Worm (Caenorhabditis elegans) whole organism, early embryonic: ENCODE data around the gene srd-19.

ENCODE experiments used
- B0310.2 ChIP-seq: sonication (generic microtip); optimal IDR thresholded peaks from 2 replicates; lab custom pipeline; 2016; ENCODE audit warnings: mild to moderate bottlenecking, missing genetic modification characterization, missing compliant biosample characterization
- F13C5.2 ChIP-seq: sonication (generic microtip); optimal IDR thresholded peaks from 2 replicates; lab custom pipeline; 2017; ENCODE audit warnings: mild to moderate bottlenecking, missing genetic modification characterization, inconsistent platforms, missing compliant biosample characterization
- aly-1 ChIP-seq: sonication (generic microtip); optimal IDR thresholded peaks from 2 replicates; lab custom pipeline; 2016; ENCODE audit warnings: missing genetic modification characterization, missing compliant biosample characterization
- ama-1 ChIP-seq: fragments of 150-350 bp; optimal IDR thresholded peaks from 2 replicates; lab custom pipeline; 2014
- ceh-13 ChIP-seq: fragments of 200-800 bp; sonication (Bioruptor generic); optimal IDR thresholded peaks from 2 replicates; lab custom pipeline; 2018; ENCODE audit warnings: mild to moderate bottlenecking, missing genetic modification characterization, missing compliant biosample characterization
- ceh-36 ChIP-seq: sonication (generic microtip); optimal IDR thresholded peaks from 2 replicates; lab custom pipeline; 2016; ENCODE audit warnings: missing genetic modification characterization, inconsistent platforms, missing compliant biosample characterization
- ets-7 ChIP-seq: sonication (generic microtip); optimal IDR thresholded peaks from 2 replicates; lab custom pipeline; 2016; ENCODE audit warnings: missing genotype, missing genetic modification characterization, missing compliant biosample characterization
- flt-1 ChIP-seq: fragments of 200-800 bp; sonication (Bioruptor generic); IDR thresholded peaks from 2 replicates; pipeline ENCODE4 v1.3.6; 2022; ENCODE audit warnings: missing genetic modification characterization, missing compliant biosample characterization
- hmbx-1 ChIP-seq: sonication (generic microtip); optimal IDR thresholded peaks from 2 replicates; lab custom pipeline; 2016; ENCODE audit warnings: mild to moderate bottlenecking, missing genetic modification characterization, missing compliant biosample characterization
- hmg-4 ChIP-seq: fragments of 200-800 bp; sonication (Bioruptor generic); optimal IDR thresholded peaks from 2 replicates; lab custom pipeline; 2018; ENCODE audit warnings: mild to moderate bottlenecking, missing genetic modification characterization, missing compliant biosample characterization
- hnd-1 ChIP-seq: sonication (generic microtip); optimal IDR thresholded peaks from 2 replicates; lab custom pipeline; 2016; ENCODE audit warnings: missing genetic modification characterization, missing compliant biosample characterization
- pes-1 ChIP-seq: fragments of 200-800 bp; sonication (Bioruptor generic); IDR thresholded peaks from 2 replicates; pipeline ENCODE4 v1.3.6; 2022; ENCODE audit warnings: missing genetic modification reagents, missing genetic modification characterization, missing compliant biosample characterization
- scrt-1 ChIP-seq: fragments of 200-800 bp; sonication (Bioruptor generic); IDR thresholded peaks from 2 replicates; pipeline ENCODE4 v1.3.6; 2022; ENCODE audit warnings: missing genetic modification characterization, missing compliant biosample characterization
- sea-1 ChIP-seq: fragments of 200-800 bp; sonication (Bioruptor generic); conservative IDR thresholded peaks from 2 replicates; pipeline ENCODE4 v1.3.6; 2022; ENCODE audit warnings: missing genetic modification characterization, missing compliant biosample characterization
- tbx-11 ChIP-seq: fragments of 200-800 bp; sonication (Bioruptor generic); IDR thresholded peaks from 2 replicates; pipeline ENCODE4 v1.3.6; 2022; ENCODE audit warnings: missing genetic modification characterization, missing compliant biosample characterization
- tbx-37 ChIP-seq: fragments of 200-800 bp; sonication (Bioruptor generic); conservative IDR thresholded peaks from 2 replicates; pipeline ENCODE4 v1.3.6; 2022; ENCODE audit warnings: missing genetic modification reagents, missing genetic modification characterization, missing compliant biosample characterization
- tra-4 ChIP-seq: sonication (generic microtip); optimal IDR thresholded peaks from 2 replicates; lab custom pipeline; 2017; ENCODE audit warnings: missing genetic modification characterization, missing compliant biosample characterization

The srd-19 gene

DNA sequence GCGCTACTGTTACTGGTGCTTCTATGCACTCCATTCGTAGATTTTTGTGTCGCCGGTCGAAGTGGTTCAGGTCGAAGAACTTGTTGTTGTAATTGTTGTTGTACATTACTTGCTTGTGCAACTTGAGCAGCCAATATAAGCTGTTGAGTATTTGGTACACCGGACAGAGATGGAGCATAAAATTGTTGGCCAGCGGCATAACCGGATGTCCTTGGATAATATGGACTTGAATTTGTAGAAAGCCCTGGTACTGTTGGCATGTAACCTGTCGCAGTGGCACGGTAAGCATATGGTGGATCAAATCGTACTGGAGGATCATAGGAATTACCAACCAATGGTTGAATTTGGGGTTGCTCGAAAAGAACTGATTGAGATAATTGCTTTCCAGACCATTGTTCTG is 39.6 kb downstream of the srd-19 start:
- TF ChIP-seq scrt-1 = no peak
- no peak for TF ChIP-seq tbx-11 (GFP tag; lab: Robert Waterston, UW)
- TF ChIP-seq pes-1 (GFP tag; lab: Robert Waterston, UW) = no peak
- no peak for TF ChIP-seq ama-1 (lab: Kevin White, UChicago)
- TF ChIP-seq ceh-13 = no peak
- TF ChIP-seq hmg-4 = no peak

DNA sequence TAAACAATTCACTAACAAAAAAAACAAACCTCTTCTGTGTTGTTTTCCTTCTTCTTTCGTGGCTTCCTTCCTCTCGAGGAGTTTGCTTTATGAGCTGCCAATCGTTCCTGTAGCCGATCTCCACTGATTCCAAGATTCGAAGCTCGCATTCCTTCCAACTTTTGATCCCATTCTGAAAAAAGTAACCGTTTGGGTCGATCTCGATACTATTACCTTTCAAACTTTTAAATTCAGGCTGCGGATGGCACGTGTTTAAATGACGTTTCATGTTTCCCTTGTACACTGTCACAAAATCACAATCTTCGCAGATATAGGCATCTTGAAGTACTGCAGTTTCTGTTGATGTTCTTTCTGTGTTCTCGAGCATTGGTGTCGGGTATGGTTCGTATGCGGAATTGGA is 41.1 kb downstream of the srd-19 start:
- TF ChIP-seq tbx-37 (GFP tag; lab: Robert Waterston, UW) (no peak), sea-1 (GFP tag; lab: Robert Waterston, UW) (no peak), ets-7 (tag; lab: Kevin White, UChicago) (no peak), pes-1 (GFP tag; lab: Robert Waterston, UW) (no peak), F13C5.2 (tag; lab: Kevin White, UChicago) (no peak), hnd-1 (no peak), aly-1 (tag; lab: Kevin White, UChicago) (no peak), ceh-36 (tag; lab: Kevin White, UChicago) (no peak), hmbx-1 (no peak), flt-1 (GFP tag; lab: Robert Waterston, UW) (no peak), hmg-4 (no peak), tbx-11 (GFP tag; lab: Robert Waterston, UW) (no peak), ceh-13 (no peak), scrt-1 (no peak)

ce11 chrV:13385798-13386197 is 42.8 kb downstream of the srd-19 start, which contains the start of gene gcy-34:
Gene gcy-34, minus strand, starts transcription at chrV:13385898.
- TF ChIP-seq tbx-37 (GFP tag; lab: Robert Waterston, UW) = no peak

DNA sequence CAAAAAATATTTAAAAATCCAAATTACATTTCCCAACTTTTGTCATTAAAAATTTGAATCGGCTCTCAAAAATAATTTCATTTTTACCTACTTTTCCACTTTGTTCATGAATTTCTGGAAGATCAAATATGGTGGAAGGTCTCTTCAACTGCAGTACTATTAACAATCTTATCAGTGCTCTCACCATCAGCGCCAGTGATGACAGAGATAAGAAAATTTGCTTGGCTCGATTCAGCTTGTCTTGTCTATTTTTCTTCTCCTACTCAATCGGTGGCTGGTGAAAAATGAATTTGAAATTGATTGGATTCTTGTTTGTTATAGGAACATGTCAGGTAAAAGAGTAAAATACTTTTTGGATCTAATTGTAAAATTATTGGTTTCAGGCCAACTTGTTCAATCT is 47.6 kb downstream of the srd-19 start, which contains the start of gene cpz-2:
Gene cpz-2, plus strand, starts transcription at position 210 of the 400 bp plus-strand sequence.
- TF ChIP-seq hnd-1 (no peak), pes-1 (GFP tag; lab: Robert Waterston, UW) (no peak), scrt-1 (no peak), ama-1 (lab: Kevin White, UChicago) (no peak), aly-1 (tag; lab: Kevin White, UChicago) (no peak), ceh-13 (no peak), tbx-37 (GFP tag; lab: Robert Waterston, UW) (no peak), sea-1 (GFP tag; lab: Robert Waterston, UW) (no peak), hmg-4 (no peak), hmbx-1 (no peak), ets-7 (tag; lab: Kevin White, UChicago) (no peak), tra-4 (tag; lab: Kevin White, UChicago) (no peak), B0310.2 (tag; lab: Kevin White, UChicago) (no peak), ceh-36 (tag; lab: Kevin White, UChicago) (no peak), F13C5.2 (tag; lab: Kevin White, UChicago) (no peak), tbx-11 (GFP tag; lab: Robert Waterston, UW) (no peak), flt-1 (GFP tag; lab: Robert Waterston, UW) (no peak)

- TF ChIP-seq scrt-1 (no peak), hmbx-1 (no peak)
These were observed 48.4 kb downstream of the srd-19 start, which contains the start of gene ifbp-1 for ce11 chrV:13380178-13380577. Gene ifbp-1, minus strand, starts transcription at chrV:13380262.
